Worm (Caenorhabditis elegans): ENCODE data around the gene T24D5.2.
A peak's percentile ranks its signal among the peaks of the same experiment; 100 is the strongest.

The T24D5.2 gene

ce11 chrX:12545100-12545499 is 41.2 kb downstream of the T24D5.2 start:
- TF ChIP-seq pha-4 (GFP tag; IDR thresholded peaks at IDR 0.05) (no peak), pha-4 (tag; optimal IDR thresholded peaks at IDR 0.05) (no peak), ces-1 (GFP tag; optimal IDR thresholded peaks at IDR 0.05) (peak; percentile 8), nhr-6 (tag; optimal IDR thresholded peaks at IDR 0.05) (no peak), ama-1 (optimal IDR thresholded peaks at IDR 0.05) (no peak), Y105C5A.15 (GFP tag; IDR thresholded peaks at IDR 0.05) (no peak), spr-3 (GFP tag; optimal IDR thresholded peaks at IDR 0.05) (no peak), zfp-2 (tag; optimal IDR thresholded peaks at IDR 0.05) (no peak), unc-62 (GFP tag; optimal IDR thresholded peaks at IDR 0.05 in 1 of 2) (peak in 1 of 2 experiments; percentile 51), unc-62 (tag; optimal IDR thresholded peaks at IDR 0.05) (no peak)

ce11 chrX:12538794-12539193 is 47.5 kb downstream of the T24D5.2 start:
- no peak for TF ChIP-seq arid-1 (GFP tag; conservative IDR thresholded peaks at IDR 0.05)
- TF ChIP-seq aha-1 (tag) = peak; percentile 93

ce11 chrX:12534476-12534875 is 51.8 kb downstream of the T24D5.2 start:
- TF ChIP-seq unc-62 (GFP tag; optimal IDR thresholded peaks at IDR 0.05 in 1 of 2) (peak in 1 of 2 experiments; percentile 69), unc-62 (tag; optimal IDR thresholded peaks at IDR 0.05) (no peak), aha-1 (tag) (peak; percentile 18), sdz-12 (GFP tag; optimal IDR thresholded peaks at IDR 0.05) (no peak), lin-38 (GFP tag; IDR thresholded peaks at IDR 0.05) (no peak), ceh-62 (tag; optimal IDR thresholded peaks at IDR 0.05) (no peak)

Measured in whole organism, L4 larva.